Fruit fly (Drosophila melanogaster) whole organism, embryonic: ENCODE data around the gene CG7071.

Experiments
- ATbp ChIP-seq: fragments of 200-800 bp; sonication (Bioruptor generic); optimal IDR thresholded peaks from 2 replicates; lab custom pipeline; 2017; ENCODE audit warnings: missing biosample characterization, mild to moderate bottlenecking, missing genetic modification characterization, missing genetic modification reagents
- Adf1 ChIP-seq: fragments of 200-800 bp; sonication (Bioruptor generic); IDR thresholded peaks from 2 replicates; pipeline ENCODE4 v1.3.6; 2022; ENCODE audit warnings: missing biosample characterization, missing genetic modification characterization
- B-H1 ChIP-seq: fragments of 200-800 bp; sonication (Bioruptor generic); IDR thresholded peaks from 3 replicates; pipeline ENCODE4 v1.3.6; 2022; ENCODE audit warnings: missing biosample characterization, missing genetic modification characterization
- B-H2 ChIP-seq: fragments of 200-800 bp; sonication (Bioruptor generic); optimal IDR thresholded peaks from 2 replicates; lab custom pipeline; 2018; ENCODE audit warnings: missing biosample characterization, mild to moderate bottlenecking, missing genetic modification characterization
- Blimp-1 ChIP-seq: fragments of 200-800 bp; sonication (Bioruptor generic); optimal IDR thresholded peaks from 3 replicates; lab custom pipeline; 2018; ENCODE audit warnings: missing biosample characterization, missing genetic modification characterization, mild to moderate bottlenecking, moderate library complexity, missing genetic modification reagents
- CG11504 ChIP-seq: fragments of 200-800 bp; sonication (Bioruptor generic); optimal IDR thresholded peaks from 3 replicates; lab custom pipeline; 2019; ENCODE audit warnings: missing biosample characterization, mild to moderate bottlenecking, missing genetic modification characterization, moderate library complexity
- CG13424 ChIP-seq: fragments of 200-800 bp; sonication (Bioruptor generic); optimal IDR thresholded peaks from 2 replicates; lab custom pipeline; 2019; ENCODE audit warnings: missing biosample characterization, mild to moderate bottlenecking, missing genetic modification characterization, moderate library complexity
- CG14014 ChIP-seq: fragments of 200-800 bp; sonication (Bioruptor generic); IDR thresholded peaks from 2 replicates; pipeline ENCODE4 v1.3.6; 2022; ENCODE audit warnings: missing biosample characterization, missing genetic modification characterization
- CG14441 ChIP-seq: fragments of 200-800 bp; sonication (Bioruptor generic); IDR thresholded peaks from 2 replicates; pipeline ENCODE4 v1.3.6; 2022; ENCODE audit warnings: missing biosample characterization, missing genetic modification characterization
- CG15269 ChIP-seq: fragments of 200-800 bp; sonication (Bioruptor generic); optimal IDR thresholded peaks from 2 replicates; lab custom pipeline; 2018; ENCODE audit warnings: missing biosample characterization, mild to moderate bottlenecking, missing genetic modification characterization, moderate library complexity
- CG17328 ChIP-seq: fragments of 200-800 bp; sonication (Bioruptor generic); IDR thresholded peaks from 2 replicates; pipeline ENCODE4 v1.3.6; 2022; ENCODE audit warnings: missing biosample characterization, missing genetic modification characterization
- CG17359 ChIP-seq: fragments of 200-800 bp; sonication (Bioruptor generic); optimal IDR thresholded peaks from 3 replicates; lab custom pipeline; 2018; ENCODE audit warnings: missing biosample characterization, mild to moderate bottlenecking, missing genetic modification characterization, moderate library complexity
- CG17361 ChIP-seq: fragments of 200-800 bp; sonication (Bioruptor generic); IDR thresholded peaks from 3 replicates; pipeline ENCODE4 v1.3.6; 2022; ENCODE audit warnings: missing biosample characterization, missing genetic modification characterization
- CG17912 ChIP-seq: fragments of 200-800 bp; sonication (Bioruptor generic); optimal IDR thresholded peaks from 2 replicates; lab custom pipeline; 2018; ENCODE audit warnings: missing biosample characterization, mild to moderate bottlenecking, missing genetic modification characterization
- CG2678 ChIP-seq: fragments of 200-800 bp; sonication (Bioruptor generic); optimal IDR thresholded peaks from 3 replicates; lab custom pipeline; 2019; ENCODE audit warnings: missing biosample characterization, mild to moderate bottlenecking, missing genetic modification characterization, moderate library complexity
- CG2712 ChIP-seq: fragments of 200-800 bp; optimal IDR thresholded peaks from 3 replicates; lab custom pipeline; 2019; ENCODE audit warnings: missing biosample characterization, mild to moderate bottlenecking, missing genetic modification characterization, moderate library complexity
- CG30403 ChIP-seq: fragments of 200-800 bp; sonication (Bioruptor generic); optimal IDR thresholded peaks from 3 replicates; lab custom pipeline; 2016; ENCODE audit warnings: missing biosample characterization, missing genetic modification characterization
- CG32772 ChIP-seq: fragments of 200-800 bp; sonication (Bioruptor generic); IDR thresholded peaks from 2 replicates; pipeline ENCODE4 v1.3.6; 2022; ENCODE audit warnings: missing biosample characterization, missing genetic modification characterization
- CG3726 ChIP-seq: fragments of 200-800 bp; sonication (Bioruptor generic); IDR thresholded peaks from 3 replicates; pipeline ENCODE4, ENCODE4 v1.3.6; 2022; ENCODE audit warnings: missing biosample characterization, missing genetic modification characterization
- CG4707 ChIP-seq: fragments of 200-800 bp; sonication (Bioruptor generic); optimal IDR thresholded peaks from 2 replicates; lab custom pipeline; 2018; ENCODE audit warnings: missing biosample characterization, mild to moderate bottlenecking, missing genetic modification characterization, moderate library complexity
- CG6272 ChIP-seq: fragments of 200-800 bp; sonication (Bioruptor generic); IDR thresholded peaks from 2 replicates; pipeline ENCODE4 v1.3.6; 2022; ENCODE audit warnings: missing biosample characterization, missing genetic modification characterization
- CG6654 ChIP-seq: fragments of 200-800 bp; sonication (Bioruptor generic); optimal IDR thresholded peaks from 2 replicates; lab custom pipeline; 2017; ENCODE audit warnings: missing biosample characterization, mild to moderate bottlenecking, missing genetic modification characterization
- CG6689 ChIP-seq: fragments of 200-800 bp; sonication (Bioruptor generic); IDR thresholded peaks from 2 replicates; pipeline ENCODE4 v1.3.6; 2022; ENCODE audit warnings: missing biosample characterization, missing genetic modification characterization
- CG7839 ChIP-seq: fragments of 200-800 bp; sonication (Bioruptor generic); optimal IDR thresholded peaks from 3 replicates; lab custom pipeline; 2018; ENCODE audit warnings: missing biosample characterization, mild to moderate bottlenecking, missing genetic modification characterization, moderate library complexity
- Eip74EF ChIP-seq, 2 experiments: fragments of 200-800 bp in 1 of 2; fragments of >200 bp in 1 of 2; sonication (Bioruptor generic) in 1 of 2; optimal IDR thresholded peaks; 2 replicates each; lab custom pipeline; 2017 to 2019; ENCODE audit warnings: missing biosample characterization in 2 of 2, missing genetic modification characterization in 2 of 2, mild to moderate bottlenecking in 1 of 2, moderate library complexity in 1 of 2
- H15 ChIP-seq: fragments of 200-800 bp; sonication (Bioruptor generic); IDR thresholded peaks from 3 replicates; pipeline ENCODE4 v1.3.6; 2022; ENCODE audit warnings: missing biosample characterization, missing genetic modification characterization
- Hr51 ChIP-seq, 2 experiments: fragments of 200-800 bp; sonication (Bioruptor generic); optimal IDR thresholded peaks; 2 replicates in 1 of 2; 3 replicates in 1 of 2; lab custom pipeline; 2016 to 2018; ENCODE audit warnings: missing biosample characterization in 2 of 2, missing genetic modification characterization in 2 of 2, mild to moderate bottlenecking in 1 of 2, moderate library complexity in 1 of 2
- cwo ChIP-seq: fragments of 200-800 bp; sonication (Bioruptor generic); optimal IDR thresholded peaks from 3 replicates; lab custom pipeline; 2017; ENCODE audit warnings: missing biosample characterization, missing genetic modification characterization, mild to moderate bottlenecking, moderate library complexity, missing genetic modification reagents
- dmrt11E ChIP-seq: fragments of 200-800 bp; sonication (Bioruptor generic); optimal IDR thresholded peaks from 3 replicates; lab custom pipeline; 2018; ENCODE audit warnings: missing biosample characterization, mild to moderate bottlenecking, missing genetic modification characterization, moderate library complexity
- dpn ChIP-seq, 2 experiments: fragments of 200-800 bp; sonication (Bioruptor generic); optimal IDR thresholded peaks; 3 replicates each; lab custom pipeline; 2016; ENCODE audit warnings: missing biosample characterization in 2 of 2, missing genetic modification characterization in 2 of 2
- esg ChIP-seq: fragments of 200-800 bp; sonication (Bioruptor generic); conservative IDR thresholded peaks from 2 replicates; pipeline ENCODE4 v1.3.6; 2022; ENCODE audit warnings: missing biosample characterization, missing genetic modification characterization
- fd96Cb ChIP-seq: fragments of 200-800 bp; sonication (Bioruptor generic); optimal IDR thresholded peaks from 2 replicates; lab custom pipeline; 2018; ENCODE audit warnings: missing biosample characterization, mild to moderate bottlenecking, missing genetic modification characterization, moderate library complexity
- inv ChIP-seq: fragments of 200-800 bp; sonication (Bioruptor generic); IDR thresholded peaks from 2 replicates; pipeline ENCODE4 v1.3.6; 2022; ENCODE audit warnings: missing biosample characterization, missing genetic modification characterization; ENCODE audit not compliant: partially characterized antibody
- ken ChIP-seq: fragments of 200-800 bp; sonication (Bioruptor generic); IDR thresholded peaks from 3 replicates; pipeline ENCODE4 v1.3.6; 2022; ENCODE audit warnings: missing biosample characterization, missing genetic modification characterization
- mld ChIP-seq: fragments of 200-800 bp; sonication (Bioruptor generic); IDR thresholded peaks from 3 replicates; pipeline ENCODE4 v1.3.6; 2022; ENCODE audit warnings: missing biosample characterization, missing genetic modification characterization; ENCODE audit not compliant: partially characterized antibody
- nmo ChIP-seq: fragments of 200-800 bp; sonication (Bioruptor generic); optimal IDR thresholded peaks from 2 replicates; lab custom pipeline; 2018; ENCODE audit warnings: missing biosample characterization, mild to moderate bottlenecking, missing genetic modification characterization, moderate library complexity
- oc ChIP-seq: fragments of 200-800 bp; sonication (Bioruptor generic); optimal IDR thresholded peaks from 2 replicates; lab custom pipeline; 2018; ENCODE audit warnings: missing biosample characterization, mild to moderate bottlenecking, missing genetic modification characterization, moderate library complexity
- pan ChIP-seq, 4 experiments: fragments of >200 bp in 3 of 4; fragments of 200-800 bp in 1 of 4; sonication (Bioruptor generic) in 1 of 4; optimal IDR thresholded peaks in 3 of 4; IDR thresholded peaks in 1 of 4; 2 replicates each; pipeline versions ENCODE4 v1.3.6 to Lab custom; 2017 to 2022; ENCODE audit warnings: missing biosample characterization in 2 of 4, missing genetic modification characterization in 2 of 4, mixed read lengths in 1 of 4
- peb ChIP-seq: fragments of 200-800 bp; sonication (Bioruptor generic); IDR thresholded peaks from 2 replicates; pipeline ENCODE4 v1.3.6; 2022; ENCODE audit warnings: missing biosample characterization, missing genetic modification characterization
- prd ChIP-seq, 3 experiments: fragments of >200 bp in 2 of 3; fragments of 200-800 bp in 1 of 3; sonication (Bioruptor generic) in 1 of 3; optimal IDR thresholded peaks in 2 of 3; IDR thresholded peaks in 1 of 3; 2 replicates in 2 of 3; 3 replicates in 1 of 3; pipeline versions ENCODE4 v1.3.6 to Lab custom; 2017 to 2022; ENCODE audit warnings: missing biosample characterization in 1 of 3, missing genetic modification characterization in 1 of 3
- schlank ChIP-seq: fragments of 200-800 bp; sonication (Bioruptor generic); optimal IDR thresholded peaks from 2 replicates; lab custom pipeline; 2018; ENCODE audit warnings: missing biosample characterization, mild to moderate bottlenecking, missing genetic modification characterization
- sisA ChIP-seq: fragments of 200-800 bp; sonication (Bioruptor generic); IDR thresholded peaks from 2 replicates; pipeline ENCODE4 v1.3.6; 2022; ENCODE audit warnings: missing biosample characterization, missing genetic modification characterization
- slp2 ChIP-seq: fragments of 200-800 bp; sonication (Bioruptor generic); optimal IDR thresholded peaks from 2 replicates; lab custom pipeline; 2016; ENCODE audit warnings: missing biosample characterization, missing genetic modification characterization
- ttk ChIP-seq: fragments of 200-800 bp; sonication (Bioruptor generic); IDR thresholded peaks from 2 replicates; pipeline ENCODE4 v2.1.2; 2022; ENCODE audit warnings: missing biosample characterization, missing genetic modification characterization
- unpg ChIP-seq: fragments of 200-800 bp; sonication (Bioruptor generic); optimal IDR thresholded peaks from 3 replicates; lab custom pipeline; 2018; ENCODE audit warnings: missing biosample characterization, mild to moderate bottlenecking, missing genetic modification characterization, moderate library complexity
- vfl ChIP-seq: fragments of 200-800 bp; sonication (Bioruptor generic); optimal IDR thresholded peaks from 2 replicates; lab custom pipeline; 2016; ENCODE audit warnings: missing biosample characterization, missing genetic modification characterization

The CG7071 gene

DNA sequence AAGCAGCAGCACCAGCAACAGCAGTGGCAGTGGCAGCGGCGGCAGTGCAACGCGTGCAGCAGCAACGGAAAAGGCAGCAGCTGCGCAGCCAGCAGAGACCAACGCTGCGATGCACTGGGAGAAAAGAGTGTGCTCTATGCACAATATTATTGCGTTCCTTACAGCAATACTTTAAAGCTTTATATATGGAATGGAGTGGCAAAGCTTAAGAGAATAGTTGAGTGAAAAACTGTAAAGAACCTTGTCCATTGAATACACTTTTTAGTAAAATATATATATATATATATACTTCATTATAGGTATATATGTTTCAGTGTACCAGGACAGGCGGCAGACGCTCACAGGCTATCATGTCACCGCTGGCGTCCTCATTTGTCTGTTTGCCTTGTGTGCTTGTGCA lies 37.7 kb upstream of the CG7071 start (continued):
- TF ChIP-seq mld (GFP tag; lab: Robert Waterston, UW): no peak
- peak; percentile 53 for TF ChIP-seq CG2712
- no peak for TF ChIP-seq inv (GFP tag; lab: Robert Waterston, UW)
- TF ChIP-seq CG14014: no peak
- peak; percentile 53 for TF ChIP-seq dmrt11E (tag; lab: Kevin White, UChicago)
- no peak for TF ChIP-seq peb (GFP tag; lab: Robert Waterston, UW)
- peak; percentile 34 for TF ChIP-seq nmo (GFP tag; lab: Kevin White, UChicago)
- no peak for TF ChIP-seq CG3726
- peak; percentile 40; the same call in 1 of the 2 replicates for TF ChIP-seq CG17328
- no peak for TF ChIP-seq ken (GFP tag; lab: Robert Waterston, UW)
- no peak for TF ChIP-seq vfl (GFP tag; lab: Kevin White, UChicago)
- no peak for TF ChIP-seq B-H1
- no peak for TF ChIP-seq B-H2
- no peak for TF ChIP-seq CG4707
- TF ChIP-seq CG6654 (GFP tag; lab: Kevin White, UChicago): no peak

DNA sequence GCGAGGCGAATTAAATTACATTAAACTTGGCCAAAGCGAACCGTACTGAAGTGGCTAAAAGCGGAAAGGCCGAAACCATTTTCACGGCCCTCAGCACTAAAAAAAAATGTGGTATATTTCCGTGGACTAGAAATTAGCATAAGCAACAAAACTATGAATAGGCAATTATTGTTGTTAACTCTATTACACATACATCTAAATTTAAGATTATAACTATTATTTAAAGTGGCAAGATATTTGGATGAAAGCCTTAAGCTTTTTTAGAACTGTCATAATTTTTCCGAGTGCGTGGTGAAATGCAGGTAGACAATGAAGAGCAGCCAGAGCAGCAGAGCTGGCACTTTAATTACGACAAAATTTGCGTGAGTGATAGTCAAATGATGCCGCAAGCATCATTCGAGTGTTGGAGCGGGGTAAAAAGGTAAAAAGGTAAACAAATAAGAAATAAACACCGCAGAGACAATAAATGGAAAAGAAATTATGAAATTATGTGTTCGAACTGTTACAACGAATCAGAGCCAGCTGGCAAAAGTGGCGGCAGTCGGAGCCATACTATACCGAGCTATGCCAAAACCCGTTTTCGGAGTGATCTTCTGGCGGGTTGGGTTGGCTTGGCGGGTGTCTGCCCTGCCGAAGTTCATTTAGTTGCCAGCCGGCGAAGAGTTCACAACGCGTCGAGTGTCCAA lies 33.6 kb upstream of the CG7071 start, which contains the start of gene CG7080:
Gene CG7080 (plus strand): TSS at position 636 of the 686 bp plus-strand sequence.
- peak; percentile 4 for TF ChIP-seq oc
- peak; percentile 41 for TF ChIP-seq unpg (GFP tag; lab: Kevin White, UChicago)
- TF ChIP-seq Hr51 (GFP tag; optimal IDR thresholded peaks at IDR 0.05; lab: Kevin White, UChicago): peak in 1 of 2 experiments; percentile 72
- peak; percentile 21 for TF ChIP-seq Blimp-1 (GFP tag; lab: Kevin White, UChicago)
- peak; percentile 21; the same call in 1 of the 2 replicates for TF ChIP-seq ttk
- peak; percentile 72 for TF ChIP-seq CG11504 (tag; lab: Kevin White, UChicago)
- TF ChIP-seq slp2 (GFP tag; lab: Kevin White, UChicago): no peak
- 0 out of 2 replicates have a peak, but pooled peaks have one; percentile 25 for TF ChIP-seq sisA (GFP tag; lab: Robert Waterston, UW)
- TF ChIP-seq CG14441: peak; percentile 29; the same call in 1 of the 2 replicates
- peak; percentile 21 for TF ChIP-seq CG15269
- TF ChIP-seq fd96Cb (tag; lab: Kevin White, UChicago): peak; percentile 50
- no peak for TF ChIP-seq cwo (GFP tag; lab: Kevin White, UChicago)
- TF ChIP-seq Adf1: no peak
- TF ChIP-seq CG17912 (GFP tag; lab: Kevin White, UChicago): no peak
- 0 out of 2 replicates have a peak, but pooled peaks have one; percentile 29 for TF ChIP-seq CG6272 (GFP tag; lab: Robert Waterston, UW)
- 0 out of 2 replicates have a peak, but pooled peaks have one; percentile 20 for TF ChIP-seq esg (GFP tag; lab: Robert Waterston, UW)
- TF ChIP-seq nmo (GFP tag; lab: Kevin White, UChicago): peak; percentile 7
- TF ChIP-seq CG2678 (tag; lab: Kevin White, UChicago): peak; percentile 31
- TF ChIP-seq schlank (tag; lab: Kevin White, UChicago): no peak
- no peak for TF ChIP-seq prd (optimal IDR thresholded peaks at IDR 0.05; lab: Kevin White, UChicago)
- peak; percentile 25; the same call in 1 of the 3 replicates for TF ChIP-seq prd (GFP tag; IDR thresholded peaks at IDR 0.05; lab: Robert Waterston, UW)
- TF ChIP-seq CG17361: 0 out of 3 replicates have a peak, but pooled peaks have one; percentile 32
- 0 out of 2 replicates have a peak, but pooled peaks have one; percentile 41 for TF ChIP-seq CG32772 (GFP tag; lab: Robert Waterston, UW)
- TF ChIP-seq Eip74EF (GFP tag; optimal IDR thresholded peaks at IDR 0.05; lab: Kevin White, UChicago): peak in 1 of 2 experiments; percentile 12
- TF ChIP-seq H15 (GFP tag; lab: Robert Waterston, UW): 0 out of 3 replicates have a peak, but pooled peaks have one; percentile 14
- TF ChIP-seq CG6689: 0 out of 2 replicates have a peak, but pooled peaks have one; percentile 25
- peak; percentile 54 for TF ChIP-seq CG17359
- peak; percentile 27 for TF ChIP-seq CG7839 (tag; lab: Kevin White, UChicago)
- peak; percentile 34 for TF ChIP-seq CG13424 (tag; lab: Kevin White, UChicago)
- no peak for TF ChIP-seq pan (optimal IDR thresholded peaks at IDR 0.05; lab: Kevin White, UChicago)
- peak in 1 of 2 experiments; percentile 15 for TF ChIP-seq pan (GFP tag; optimal IDR thresholded peaks at IDR 0.05 in 1 of 2, IDR thresholded peaks at IDR 0.05 in 1 of 2)
- peak; percentile 29 for TF ChIP-seq CG30403
- no peak for TF ChIP-seq dpn (GFP tag; optimal IDR thresholded peaks at IDR 0.05; lab: Kevin White, UChicago)
- peak; percentile 38 for TF ChIP-seq ATbp
